Worm (Caenorhabditis elegans) whole organism, L4 larva: ENCODE measurements around the gene F33G12.6.

ENCODE experiments used
- R02D3.7 ChIP-seq: fragments of 150-350 bp; sonication (generic microtip); optimal IDR thresholded peaks from 3 replicates; lab custom pipeline; 2014; ENCODE audit warnings: missing biosample characterization, missing genetic modification characterization
- ZK546.5 ChIP-seq, 2 experiments: sonication (generic microtip); optimal IDR thresholded peaks; 2 replicates each; lab custom pipeline; 2017; ENCODE audit warnings: missing biosample characterization in 2 of 2, missing genetic modification characterization in 2 of 2
- ama-1 ChIP-seq: fragments of 150-350 bp; optimal IDR thresholded peaks from 2 replicates; lab custom pipeline; 2014; ENCODE audit warnings: inconsistent platforms, mixed read lengths
- arid-1 ChIP-seq: fragments of 200-800 bp; sonication (Bioruptor generic); conservative IDR thresholded peaks from 2 replicates; pipeline ENCODE4 v1.3.6; 2022; ENCODE audit warnings: missing genetic modification reagents, missing genetic modification characterization, missing compliant biosample characterization
- ces-1 ChIP-seq: fragments of 150-350 bp; sonication (generic microtip); optimal IDR thresholded peaks from 4 replicates; lab custom pipeline; 2014; ENCODE audit warnings: missing biosample characterization, missing genetic modification reagents, missing genetic modification characterization
- egl-27 ChIP-seq: sonication (generic microtip); optimal IDR thresholded peaks from 3 replicates; lab custom pipeline; 2017; ENCODE audit warnings: missing biosample characterization, missing genetic modification reagents, missing genetic modification characterization
- lin-38 ChIP-seq: fragments of 200-800 bp; sonication (Bioruptor generic); IDR thresholded peaks from 2 replicates; pipeline ENCODE4 v1.3.6; 2022; ENCODE audit warnings: missing genetic modification reagents, missing genetic modification characterization, missing compliant biosample characterization
- lin-39 ChIP-seq: fragments of 150-350 bp; optimal IDR thresholded peaks from 2 replicates; lab custom pipeline; 2014; ENCODE audit warnings: missing biosample characterization, missing genetic modification reagents, missing genetic modification characterization
- madf-9 ChIP-seq: fragments of 200-800 bp; sonication (Bioruptor generic); conservative IDR thresholded peaks from 2 replicates; pipeline ENCODE4 v1.3.6; 2022; ENCODE audit warnings: missing genetic modification reagents, missing genetic modification characterization, missing compliant biosample characterization
- mdl-1 ChIP-seq, 2 experiments: fragments of 150-350 bp in 1 of 2; sonication (generic microtip) in 1 of 2; optimal IDR thresholded peaks; 2 replicates each; lab custom pipeline; 2014 to 2017; ENCODE audit warnings: missing biosample characterization in 2 of 2, missing genetic modification characterization in 2 of 2
- pqm-1 ChIP-seq: sonication (generic microtip); optimal IDR thresholded peaks from 2 replicates; lab custom pipeline; 2017; ENCODE audit warnings: missing biosample characterization, missing genetic modification characterization
- sdz-12 ChIP-seq: fragments of 200-800 bp; sonication (Bioruptor generic); optimal IDR thresholded peaks from 2 replicates; lab custom pipeline; 2018; ENCODE audit warnings: mild to moderate bottlenecking, missing genetic modification characterization, missing compliant biosample characterization
- snpc-4 ChIP-seq: fragments of 150-350 bp; optimal IDR thresholded peaks from 2 replicates; lab custom pipeline; 2014; ENCODE audit warnings: missing biosample characterization, missing genetic modification characterization
- zip-2 ChIP-seq: fragments of 150-350 bp; optimal IDR thresholded peaks from 2 replicates; lab custom pipeline; 2014; ENCODE audit warnings: missing biosample characterization, missing genetic modification characterization

DNA sequence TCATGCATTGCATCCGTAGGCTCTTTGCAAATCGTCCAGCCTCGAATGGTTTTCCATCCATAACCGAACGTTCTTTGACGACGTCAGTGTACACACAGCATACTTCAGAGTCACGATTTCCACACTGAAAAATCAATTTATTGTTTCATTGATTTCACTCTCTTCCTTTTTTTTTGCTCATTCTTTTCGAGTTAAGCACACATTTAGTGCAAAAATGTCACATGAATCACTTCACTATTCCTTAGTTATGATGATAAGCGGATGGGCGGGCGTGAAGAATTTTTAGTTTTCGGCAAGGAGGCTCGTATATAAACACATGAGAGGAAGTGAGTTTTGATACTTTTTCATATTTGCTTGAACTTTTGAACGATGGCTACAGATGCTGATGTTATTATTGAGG is 35.7 kb downstream of the F33G12.6 start, which contains the start of gene txt-9:
- no peak for TF ChIP-seq mdl-1 (tag; optimal IDR thresholded peaks at IDR 0.05; lab: Kevin White, UChicago)
- no peak for TF ChIP-seq egl-27 (tag; lab: Kevin White, UChicago)
- no peak for TF ChIP-seq ces-1 (GFP tag; lab: Kevin White, UChicago)
- TF ChIP-seq lin-39 (tag; lab: Kevin White, UChicago): no peak
- no peak for TF ChIP-seq arid-1
- TF ChIP-seq R02D3.7 (tag; lab: Kevin White, UChicago): no peak
- no peak for TF ChIP-seq lin-38 (GFP tag; lab: Robert Waterston, UW)
- no peak for TF ChIP-seq ama-1 (lab: Kevin White, UChicago)
- no peak for TF ChIP-seq sdz-12 (GFP tag; lab: Kevin White, UChicago)
- no peak for TF ChIP-seq snpc-4 (tag; lab: Kevin White, UChicago)
- no peak for TF ChIP-seq pqm-1
- no peak for TF ChIP-seq zip-2 (tag; lab: Kevin White, UChicago)
- TF ChIP-seq madf-9 (GFP tag; lab: Robert Waterston, UW): no peak
- TF ChIP-seq ZK546.5 (tag; optimal IDR thresholded peaks at IDR 0.05; lab: Kevin White, UChicago): no peak
